Worm (Caenorhabditis elegans): ENCODE data around the gene F13E9.12.

Gene F13E9.12

DNA sequence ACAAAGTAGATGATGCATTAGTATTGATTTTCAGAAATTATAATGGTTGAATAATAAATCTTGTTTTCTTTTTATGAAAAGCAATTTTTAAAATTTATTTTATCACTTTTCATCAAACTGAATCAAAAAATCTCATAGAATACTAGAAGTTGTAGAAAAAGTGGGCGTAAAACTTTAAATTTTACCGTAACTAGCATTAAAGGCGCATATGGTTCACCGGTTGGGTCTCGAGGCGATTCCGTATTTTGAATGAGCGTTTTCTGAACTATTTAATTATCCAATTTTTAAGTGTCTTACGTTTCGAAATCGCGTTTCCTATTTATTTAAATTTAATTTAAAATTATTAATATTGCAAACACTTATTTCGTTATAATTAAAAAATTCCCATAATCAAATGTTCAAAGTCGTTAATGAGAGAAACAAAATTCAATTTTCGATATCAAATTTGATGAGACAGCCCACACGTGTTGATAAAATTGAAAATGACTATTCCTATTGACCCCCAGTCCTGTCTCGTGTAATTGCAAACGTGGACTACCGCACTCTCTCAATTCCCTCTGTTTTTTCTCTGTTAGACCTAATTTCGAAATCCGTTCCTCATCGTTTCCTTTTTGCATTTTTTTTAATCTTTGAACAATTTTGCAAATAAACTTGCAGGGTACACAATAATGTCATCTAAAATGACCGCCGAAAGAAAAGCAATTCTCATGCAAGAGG lies 16.0 kb downstream of the F13E9.12 start, which contains the start of the genes T11G6.2 and hars-1:
TSS of gene T11G6.2 (minus strand) at position 197 of the 717 bp plus-strand sequence.
TSS of gene hars-1 (plus strand) at position 658 of the 717 bp plus-strand sequence.
- no peak for TF ChIP-seq tra-4 (tag; optimal IDR thresholded peaks at IDR 0.05)
- no peak for TF ChIP-seq hnd-1 (tag; optimal IDR thresholded peaks at IDR 0.05)
- TF ChIP-seq flt-1 (GFP tag; IDR thresholded peaks at IDR 0.05), result no peak
- no peak for TF ChIP-seq hmg-4 (GFP tag; optimal IDR thresholded peaks at IDR 0.05)
- no peak for TF ChIP-seq tbx-11 (GFP tag; IDR thresholded peaks at IDR 0.05)
- TF ChIP-seq F13C5.2 (tag; optimal IDR thresholded peaks at IDR 0.05), result no peak
- no peak for TF ChIP-seq scrt-1 (GFP tag; IDR thresholded peaks at IDR 0.05)
- no peak for TF ChIP-seq B0310.2 (tag; optimal IDR thresholded peaks at IDR 0.05)
- TF ChIP-seq ceh-13 (GFP tag; optimal IDR thresholded peaks at IDR 0.05), result no peak
- TF ChIP-seq aly-1 (tag; optimal IDR thresholded peaks at IDR 0.05), result no peak
- no peak for TF ChIP-seq ama-1 (optimal IDR thresholded peaks at IDR 0.05)
- no peak for TF ChIP-seq ceh-36 (tag; optimal IDR thresholded peaks at IDR 0.05)
- TF ChIP-seq tbx-37 (GFP tag; conservative IDR thresholded peaks at IDR 0.05), result no peak
- no peak for TF ChIP-seq pes-1 (GFP tag; IDR thresholded peaks at IDR 0.05)
- no peak for TF ChIP-seq sea-1 (GFP tag; conservative IDR thresholded peaks at IDR 0.05)
- TF ChIP-seq hmbx-1 (tag; optimal IDR thresholded peaks at IDR 0.05), result no peak
- no peak for TF ChIP-seq ets-7 (tag; optimal IDR thresholded peaks at IDR 0.05)

DNA sequence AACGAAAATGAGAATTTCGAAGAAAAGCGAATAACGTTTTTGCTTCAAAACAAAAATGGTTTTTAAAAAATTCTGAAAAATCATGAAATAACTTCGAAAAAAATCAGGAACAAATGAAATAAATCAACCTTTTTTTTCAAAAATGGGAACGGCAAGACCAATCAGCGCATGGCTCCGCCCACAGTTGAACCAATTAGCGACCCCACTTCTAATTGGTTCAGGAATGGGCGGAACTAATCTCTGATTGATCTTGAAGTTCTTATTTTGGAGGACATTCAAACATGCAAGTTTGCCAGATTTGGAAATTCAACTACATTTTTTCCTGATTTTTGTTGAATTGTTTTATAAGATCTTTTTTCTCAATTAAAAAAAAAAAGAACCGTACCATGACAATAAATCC lies 18.5 kb downstream of the F13E9.12 start:
- no peak for TF ChIP-seq hmg-4 (GFP tag; optimal IDR thresholded peaks at IDR 0.05)
- no peak for TF ChIP-seq tbx-37 (GFP tag; conservative IDR thresholded peaks at IDR 0.05)
- no peak for TF ChIP-seq aly-1 (tag; optimal IDR thresholded peaks at IDR 0.05)
- no peak for TF ChIP-seq sea-1 (GFP tag; conservative IDR thresholded peaks at IDR 0.05)
- TF ChIP-seq tbx-11 (GFP tag; IDR thresholded peaks at IDR 0.05), result no peak
- no peak for TF ChIP-seq ets-7 (tag; optimal IDR thresholded peaks at IDR 0.05)
- no peak for TF ChIP-seq ama-1 (optimal IDR thresholded peaks at IDR 0.05)
- TF ChIP-seq hnd-1 (tag; optimal IDR thresholded peaks at IDR 0.05), result no peak
- no peak for TF ChIP-seq hmbx-1 (tag; optimal IDR thresholded peaks at IDR 0.05)
- no peak for TF ChIP-seq flt-1 (GFP tag; IDR thresholded peaks at IDR 0.05)
- TF ChIP-seq B0310.2 (tag; optimal IDR thresholded peaks at IDR 0.05), result no peak
- TF ChIP-seq tra-4 (tag; optimal IDR thresholded peaks at IDR 0.05), result no peak
- no peak for TF ChIP-seq ceh-13 (GFP tag; optimal IDR thresholded peaks at IDR 0.05)
- no peak for TF ChIP-seq scrt-1 (GFP tag; IDR thresholded peaks at IDR 0.05)
- TF ChIP-seq F13C5.2 (tag; optimal IDR thresholded peaks at IDR 0.05), result no peak

DNA sequence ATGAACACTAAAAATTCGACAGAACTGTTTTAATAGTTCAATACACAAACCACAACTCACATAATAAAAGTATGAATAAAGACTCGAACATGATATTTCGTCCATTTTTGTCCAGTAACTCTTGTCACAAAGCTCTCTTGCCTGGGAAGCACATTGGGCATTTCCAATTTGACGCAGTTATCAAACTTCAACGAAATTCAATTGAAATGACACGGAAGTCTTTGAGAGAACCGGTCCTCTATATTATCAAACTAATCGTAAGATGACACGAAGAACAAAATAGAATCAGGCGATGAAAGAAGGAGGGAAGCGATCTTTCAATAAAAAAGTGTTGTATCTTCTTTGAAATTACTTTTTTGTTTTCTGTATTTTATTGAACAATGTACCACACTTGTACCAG lies 19.4 kb downstream of the F13E9.12 start, which contains the start of gene T11G6.3:
TSS of gene T11G6.3 (minus strand) at position 189 of the 400 bp plus-strand sequence.
- TF ChIP-seq flt-1 (GFP tag; IDR thresholded peaks at IDR 0.05) (no peak), F13C5.2 (tag; optimal IDR thresholded peaks at IDR 0.05) (no peak), hmg-4 (GFP tag; optimal IDR thresholded peaks at IDR 0.05) (no peak), sea-1 (GFP tag; conservative IDR thresholded peaks at IDR 0.05) (no peak), ets-7 (tag; optimal IDR thresholded peaks at IDR 0.05) (no peak), ceh-36 (tag; optimal IDR thresholded peaks at IDR 0.05) (no peak), hmbx-1 (tag; optimal IDR thresholded peaks at IDR 0.05) (no peak), B0310.2 (tag; optimal IDR thresholded peaks at IDR 0.05) (no peak), ceh-13 (GFP tag; optimal IDR thresholded peaks at IDR 0.05) (no peak), hnd-1 (tag; optimal IDR thresholded peaks at IDR 0.05) (no peak), tbx-37 (GFP tag; conservative IDR thresholded peaks at IDR 0.05) (no peak), tra-4 (tag; optimal IDR thresholded peaks at IDR 0.05) (no peak), pes-1 (GFP tag; IDR thresholded peaks at IDR 0.05) (no peak), tbx-11 (GFP tag; IDR thresholded peaks at IDR 0.05) (no peak), aly-1 (tag; optimal IDR thresholded peaks at IDR 0.05) (no peak), scrt-1 (GFP tag; IDR thresholded peaks at IDR 0.05) (no peak), ama-1 (optimal IDR thresholded peaks at IDR 0.05) (no peak)

DNA sequence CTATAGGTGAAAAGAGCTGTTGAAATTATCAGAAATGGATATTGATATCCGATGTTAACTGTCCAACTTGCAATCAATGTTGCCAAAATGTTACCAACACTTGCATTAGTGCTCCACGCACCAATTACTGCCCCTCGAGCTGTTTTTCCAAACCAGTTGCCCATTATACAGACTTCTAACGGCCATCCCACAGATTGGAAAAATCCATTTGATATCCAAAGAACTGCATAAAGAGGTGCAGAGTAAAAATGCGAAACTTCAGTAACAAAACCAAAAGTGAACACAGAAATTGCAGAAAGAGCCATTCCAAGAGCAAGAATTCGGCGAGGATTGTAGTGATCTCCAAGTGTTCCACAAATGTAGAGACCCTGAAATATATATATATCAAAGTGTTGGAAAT lies 20.4 kb downstream of the F13E9.12 start:
- no peak for TF ChIP-seq scrt-1 (GFP tag; IDR thresholded peaks at IDR 0.05)
- no peak for TF ChIP-seq B0310.2 (tag; optimal IDR thresholded peaks at IDR 0.05)
- no peak for TF ChIP-seq tbx-37 (GFP tag; conservative IDR thresholded peaks at IDR 0.05)
- TF ChIP-seq ceh-13 (GFP tag; optimal IDR thresholded peaks at IDR 0.05), result no peak
- TF ChIP-seq ama-1 (optimal IDR thresholded peaks at IDR 0.05), result no peak
- TF ChIP-seq tbx-11 (GFP tag; IDR thresholded peaks at IDR 0.05), result no peak
- no peak for TF ChIP-seq flt-1 (GFP tag; IDR thresholded peaks at IDR 0.05)
- TF ChIP-seq hnd-1 (tag; optimal IDR thresholded peaks at IDR 0.05), result no peak
- TF ChIP-seq sea-1 (GFP tag; conservative IDR thresholded peaks at IDR 0.05), result no peak
- no peak for TF ChIP-seq ceh-36 (tag; optimal IDR thresholded peaks at IDR 0.05)
- TF ChIP-seq aly-1 (tag; optimal IDR thresholded peaks at IDR 0.05), result no peak
- no peak for TF ChIP-seq F13C5.2 (tag; optimal IDR thresholded peaks at IDR 0.05)
- TF ChIP-seq hmbx-1 (tag; optimal IDR thresholded peaks at IDR 0.05), result no peak
- TF ChIP-seq tra-4 (tag; optimal IDR thresholded peaks at IDR 0.05), result no peak
- TF ChIP-seq ets-7 (tag; optimal IDR thresholded peaks at IDR 0.05), result no peak
- no peak for TF ChIP-seq hmg-4 (GFP tag; optimal IDR thresholded peaks at IDR 0.05)
- no peak for TF ChIP-seq pes-1 (GFP tag; IDR thresholded peaks at IDR 0.05)

DNA sequence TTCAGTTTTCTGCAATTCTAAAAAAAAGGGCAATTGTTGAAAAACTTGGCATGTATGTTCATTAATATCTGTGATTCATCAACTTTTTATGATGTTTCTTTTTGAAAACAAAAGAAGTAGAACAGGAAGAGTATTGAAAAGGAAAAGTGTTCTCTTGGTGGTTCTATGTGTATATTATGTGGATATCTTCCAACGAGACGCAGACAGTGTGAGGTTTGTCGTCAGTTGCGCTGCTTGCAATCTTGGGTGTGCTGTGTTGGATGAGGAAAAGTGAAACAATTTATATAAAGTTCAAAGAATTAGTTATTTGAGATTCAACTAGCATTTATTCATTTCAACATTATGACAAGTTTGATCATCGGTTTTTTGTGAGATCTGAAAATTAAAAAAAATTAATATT lies 22.0 kb downstream of the F13E9.12 start:
- TF ChIP-seq F13C5.2 (tag; optimal IDR thresholded peaks at IDR 0.05), result no peak
- TF ChIP-seq B0310.2 (tag; optimal IDR thresholded peaks at IDR 0.05), result no peak

DNA sequence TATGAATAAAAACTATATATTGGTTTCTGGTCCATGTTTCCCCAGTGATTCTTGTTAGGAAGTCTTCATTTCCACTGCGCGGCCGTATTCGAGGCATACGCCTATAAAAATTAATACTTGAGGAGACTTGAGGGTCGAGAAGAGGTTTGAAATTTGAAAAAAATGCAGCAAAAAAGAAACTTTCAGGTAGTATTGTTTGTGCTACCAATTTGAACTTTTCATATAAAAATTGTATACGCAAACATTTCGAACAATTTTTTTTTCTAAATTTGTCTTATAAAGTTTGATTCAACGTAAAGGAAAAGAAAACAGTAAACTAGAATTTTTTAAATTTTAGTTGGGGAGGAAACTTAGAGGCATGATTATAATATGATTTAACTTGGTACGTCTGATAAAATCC lies 22.6 kb downstream of the F13E9.12 start, which contains the start of gene T11G6.4:
TSS of gene T11G6.4 (minus strand) at position 101 of the 400 bp plus-strand sequence.
- TF ChIP-seq hnd-1 (tag; optimal IDR thresholded peaks at IDR 0.05), result no peak
- TF ChIP-seq B0310.2 (tag; optimal IDR thresholded peaks at IDR 0.05), result no peak
- no peak for TF ChIP-seq hmg-4 (GFP tag; optimal IDR thresholded peaks at IDR 0.05)
- no peak for TF ChIP-seq flt-1 (GFP tag; IDR thresholded peaks at IDR 0.05)
- TF ChIP-seq ama-1 (optimal IDR thresholded peaks at IDR 0.05), result no peak
- no peak for TF ChIP-seq pes-1 (GFP tag; IDR thresholded peaks at IDR 0.05)
- no peak for TF ChIP-seq scrt-1 (GFP tag; IDR thresholded peaks at IDR 0.05)
- no peak for TF ChIP-seq ets-7 (tag; optimal IDR thresholded peaks at IDR 0.05)
- TF ChIP-seq hmbx-1 (tag; optimal IDR thresholded peaks at IDR 0.05), result no peak
- no peak for TF ChIP-seq ceh-13 (GFP tag; optimal IDR thresholded peaks at IDR 0.05)
- TF ChIP-seq sea-1 (GFP tag; conservative IDR thresholded peaks at IDR 0.05), result no peak
- no peak for TF ChIP-seq tbx-11 (GFP tag; IDR thresholded peaks at IDR 0.05)
- TF ChIP-seq tra-4 (tag; optimal IDR thresholded peaks at IDR 0.05), result no peak
- no peak for TF ChIP-seq aly-1 (tag; optimal IDR thresholded peaks at IDR 0.05)

Measured in whole organism, early embryonic.